Fruit fly (Drosophila melanogaster): Measurements from ENCODE around the gene CG32590.

The CG32590 gene

DNA sequence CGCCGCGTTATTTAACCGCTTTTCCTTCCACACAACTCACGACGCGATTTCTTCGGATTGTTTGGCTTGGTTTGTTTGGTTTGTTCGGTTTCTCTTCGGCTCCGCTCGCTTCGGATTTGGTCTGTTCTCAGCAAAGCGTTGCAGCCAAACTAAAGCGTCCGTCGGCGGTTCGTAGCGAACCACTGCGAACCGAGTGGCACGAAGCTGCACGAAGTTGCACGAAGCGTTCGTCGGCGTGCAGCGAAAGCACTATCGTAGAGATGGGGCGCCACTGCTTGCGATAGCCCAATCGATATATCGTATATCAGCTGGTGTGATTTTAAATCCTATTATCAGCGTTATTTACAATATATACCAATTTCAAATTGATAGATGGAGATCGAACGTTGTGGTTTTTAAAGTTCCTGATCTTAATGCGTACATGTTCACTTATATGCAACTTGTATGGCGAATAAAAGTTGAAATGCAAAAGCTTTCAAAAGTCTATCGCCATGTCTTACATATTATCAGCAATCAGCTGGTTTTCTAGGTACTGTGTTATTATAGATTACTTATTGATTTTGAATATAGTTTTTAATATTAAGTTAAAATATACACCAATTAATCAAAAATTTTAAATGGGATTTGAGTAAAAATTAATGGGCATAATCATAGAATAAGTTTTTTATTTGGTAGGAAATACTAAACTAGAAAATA, 12.8 kb downstream of the CG32590 start, which contains the start of gene rut:
rut (minus strand) TSS at position 152 of the 696 bp plus-strand sequence.
- peak; percentile 11 for TF ChIP-seq fru (GFP tag; optimal IDR thresholded peaks at IDR 0.05)
- TF ChIP-seq OdsH (GFP tag; optimal IDR thresholded peaks at IDR 0.05) = no peak
- no peak for TF ChIP-seq Hnf4 (GFP tag; optimal IDR thresholded peaks at IDR 0.05)
- TF ChIP-seq pan (optimal IDR thresholded peaks at IDR 0.05) = no peak
- TF ChIP-seq brk (GFP tag; optimal IDR thresholded peaks at IDR 0.05) = no peak
- no peak for TF ChIP-seq dmrt93B (GFP tag; optimal IDR thresholded peaks at IDR 0.05)
- peak in 1 of 2 experiments; percentile 5 for TF ChIP-seq foxo (GFP tag; optimal IDR thresholded peaks at IDR 0.05)
- no peak for TF ChIP-seq psq (GFP tag; optimal IDR thresholded peaks at IDR 0.05)
- peak; percentile 20 for TF ChIP-seq rgr (GFP tag; optimal IDR thresholded peaks at IDR 0.05)
- peak; percentile 35 for TF ChIP-seq h (GFP tag; optimal IDR thresholded peaks at IDR 0.05)
- TF ChIP-seq woc (GFP tag; optimal IDR thresholded peaks at IDR 0.05) = peak; percentile 82
- no peak for TF ChIP-seq Abd-B (GFP tag; optimal IDR thresholded peaks at IDR 0.05)
- no peak for TF ChIP-seq ey (GFP tag; optimal IDR thresholded peaks at IDR 0.05)
- peak; percentile 42 for TF ChIP-seq Jra (GFP tag; optimal IDR thresholded peaks at IDR 0.05)
- peak; percentile 67 for TF ChIP-seq Hr83 (GFP tag; optimal IDR thresholded peaks at IDR 0.05; ENCODE audit: poor library complexity, severe bottlenecking)

- no peak for TF ChIP-seq sage (GFP tag; optimal IDR thresholded peaks at IDR 0.05)
- no peak for TF ChIP-seq br (GFP tag; optimal IDR thresholded peaks at IDR 0.05)
- TF ChIP-seq psq (GFP tag; optimal IDR thresholded peaks at IDR 0.05) = peak; percentile 63
Measured at dm6 chrX:14825470-14825787, 13.5 kb downstream of the CG32590 start.

dm6 chrX:14824690-14825469, 14.0 kb downstream of the CG32590 start:
- no peak for TF ChIP-seq rgr (GFP tag; optimal IDR thresholded peaks at IDR 0.05)
- peak; percentile 19 for TF ChIP-seq Dif (GFP tag; optimal IDR thresholded peaks at IDR 0.05; ENCODE audit: partially characterized antibody)
- peak; percentile 75 for TF ChIP-seq psq (GFP tag; optimal IDR thresholded peaks at IDR 0.05)
- no peak for TF ChIP-seq Vsx2 (GFP tag; optimal IDR thresholded peaks at IDR 0.05; ENCODE audit: partially characterized antibody)

DNA sequence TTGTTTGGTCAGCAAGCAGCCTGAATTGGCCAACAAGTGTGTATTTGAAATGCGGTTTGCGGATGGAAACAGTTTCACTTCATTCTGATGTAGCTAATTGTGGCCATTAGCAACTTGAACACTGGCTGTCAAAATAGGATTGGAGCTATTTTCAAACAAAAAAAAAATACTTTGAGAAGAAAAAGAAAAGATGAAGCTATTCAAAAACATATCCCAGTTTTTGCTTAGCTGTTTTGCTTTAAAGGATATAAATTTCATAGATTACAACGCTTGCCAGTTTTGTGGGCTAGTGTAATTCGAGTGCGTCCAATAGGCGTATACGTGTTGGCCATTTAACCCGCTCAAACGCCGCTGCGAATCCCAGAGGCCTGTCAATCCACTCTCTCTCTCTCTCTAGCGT, 26.7 kb downstream of the CG32590 start:
- no peak for TF ChIP-seq pan (optimal IDR thresholded peaks at IDR 0.05)
- no peak for TF ChIP-seq dmrt93B (GFP tag; optimal IDR thresholded peaks at IDR 0.05)
- no peak for TF ChIP-seq Rel (GFP tag; optimal IDR thresholded peaks at IDR 0.05)
- TF ChIP-seq Rel (tag; optimal IDR thresholded peaks at IDR 0.05) = no peak
- TF ChIP-seq Hr83 (GFP tag; optimal IDR thresholded peaks at IDR 0.05; ENCODE audit: poor library complexity, severe bottlenecking) = no peak
- no peak for TF ChIP-seq brk (GFP tag; optimal IDR thresholded peaks at IDR 0.05)
- TF ChIP-seq Hr78 (GFP tag; optimal IDR thresholded peaks at IDR 0.05) = no peak
- no peak for TF ChIP-seq Mio (GFP tag; optimal IDR thresholded peaks at IDR 0.05)
- TF ChIP-seq foxo (GFP tag; optimal IDR thresholded peaks at IDR 0.05) = no peak

dm6 chrX:14810433-14810832, 28.5 kb downstream of the CG32590 start:
- TF ChIP-seq woc (GFP tag; optimal IDR thresholded peaks at IDR 0.05) (no peak), lola (GFP tag; optimal IDR thresholded peaks at IDR 0.05) (no peak), rgr (GFP tag; optimal IDR thresholded peaks at IDR 0.05) (peak; percentile 68), Abd-B (GFP tag; optimal IDR thresholded peaks at IDR 0.05) (no peak), Hr83 (GFP tag; optimal IDR thresholded peaks at IDR 0.05; ENCODE audit: poor library complexity, severe bottlenecking) (no peak), N (GFP tag; optimal IDR thresholded peaks at IDR 0.05) (no peak), Vsx2 (GFP tag; optimal IDR thresholded peaks at IDR 0.05; ENCODE audit: partially characterized antibody) (no peak), sage (GFP tag; optimal IDR thresholded peaks at IDR 0.05) (no peak), Mio (GFP tag; optimal IDR thresholded peaks at IDR 0.05) (no peak), HLH106 (tag; optimal IDR thresholded peaks at IDR 0.05) (peak; percentile 47), CG32264 (GFP tag; optimal IDR thresholded peaks at IDR 0.05) (no peak), foxo (GFP tag; optimal IDR thresholded peaks at IDR 0.05) (peak in 1 of 2 experiments; percentile 67), dmrt93B (GFP tag; optimal IDR thresholded peaks at IDR 0.05) (no peak), Hnf4 (GFP tag; optimal IDR thresholded peaks at IDR 0.05) (peak; percentile 5), usp (GFP tag; optimal IDR thresholded peaks at IDR 0.05) (no peak), CrebA (GFP tag; optimal IDR thresholded peaks at IDR 0.05; ENCODE audit: borderline replicate concordance) (no peak), Sp1 (GFP tag; optimal IDR thresholded peaks at IDR 0.05) (no peak), Jra (GFP tag; optimal IDR thresholded peaks at IDR 0.05) (no peak), brk (GFP tag; optimal IDR thresholded peaks at IDR 0.05) (peak; percentile 33), br (GFP tag; optimal IDR thresholded peaks at IDR 0.05) (no peak), Rel (GFP tag; optimal IDR thresholded peaks at IDR 0.05) (no peak), Rel (tag; optimal IDR thresholded peaks at IDR 0.05) (no peak), CG9705 (GFP tag; optimal IDR thresholded peaks at IDR 0.05) (no peak), pan (optimal IDR thresholded peaks at IDR 0.05) (no peak), GATAd (GFP tag; optimal IDR thresholded peaks at IDR 0.05) (no peak), Hr78 (GFP tag; optimal IDR thresholded peaks at IDR 0.05) (no peak), dl (GFP tag; optimal IDR thresholded peaks at IDR 0.05; ENCODE audit: insufficient read depth in 1 of 2, partially characterized antibody in 2 of 2) (no peak), dsf (GFP tag; optimal IDR thresholded peaks at IDR 0.05; ENCODE audit: borderline replicate concordance) (no peak), tai (GFP tag; optimal IDR thresholded peaks at IDR 0.05) (no peak), sv (GFP tag; optimal IDR thresholded peaks at IDR 0.05) (no peak), h (GFP tag; optimal IDR thresholded peaks at IDR 0.05) (peak; percentile 56), Dfd (GFP tag; optimal IDR thresholded peaks at IDR 0.05) (no peak)
